Fruit fly (Drosophila melanogaster): ENCODE results near the gene CG17564.

DNA sequence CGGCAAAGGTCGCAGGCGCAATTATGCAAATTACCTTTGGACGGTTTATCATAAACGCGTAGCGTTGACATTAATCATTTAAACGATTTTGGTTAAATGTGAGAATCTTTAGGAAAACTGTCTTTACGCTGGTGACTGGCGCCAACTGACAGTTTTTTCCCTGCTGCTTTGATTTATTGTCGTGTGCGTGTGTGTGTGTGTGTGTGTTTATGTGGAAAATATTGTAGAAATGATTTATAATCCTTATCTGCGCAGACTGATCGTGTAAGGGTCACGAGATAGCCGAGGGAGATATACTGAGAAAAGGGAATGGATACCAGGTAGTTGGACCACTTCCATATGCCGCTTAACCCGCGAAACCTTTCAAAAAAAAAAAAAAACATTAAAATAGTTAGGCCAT, 25.0 kb upstream of the CG17564 start:
- TF ChIP-seq Sin3A (optimal IDR thresholded peaks at IDR 0.05) (no peak), ttk (optimal IDR thresholded peaks at IDR 0.05) (no peak)
